Fruit fly (Drosophila melanogaster) S2 (cell line): Measurements from ENCODE around the gene CG3224.

ENCODE experiments used
- CG8478 ChIP-seq: fragments of >200 bp; optimal IDR thresholded peaks from 2 replicates; lab custom pipeline; 2018
- CTCF ChIP-seq, 2 experiments: fragments of >200 bp; optimal IDR thresholded peaks; 2 replicates each; lab custom pipeline; 2018

- TF ChIP-seq CG8478 (lab: Kevin White, UChicago) (no peak), CTCF (optimal IDR thresholded peaks at IDR 0.05; lab: Kevin White, UChicago) (no peak)
Observed at dm6 chrX:6661880-6662279, 618 bp upstream of the CG3224 start.
